Fruit fly (Drosophila melanogaster) S2 (cell line): ENCODE measurements around the gene CG14710.

Source experiments
- CG8478 ChIP-seq: fragments of >200 bp; optimal IDR thresholded peaks from 2 replicates; lab custom pipeline; 2018
- CTCF ChIP-seq, 2 experiments: fragments of >200 bp; optimal IDR thresholded peaks; 2 replicates each; lab custom pipeline; 2018

- TF ChIP-seq CG8478 (lab: Kevin White, UChicago) (no peak), CTCF (optimal IDR thresholded peaks at IDR 0.05; lab: Kevin White, UChicago) (no peak)
Observed at dm6 chr3R:11656614-11657216, 36.8 kb downstream of the CG14710 start.
